Worm (Caenorhabditis elegans) whole organism, late embryonic: ENCODE measurements around the gene nsy-7.

Source experiments
- ahr-1 ChIP-seq: sonication (generic microtip); optimal IDR thresholded peaks from 2 replicates; lab custom pipeline; 2016; ENCODE audit warnings: missing genetic modification characterization, missing compliant biosample characterization
- ama-1 ChIP-seq: fragments of 150-350 bp; optimal IDR thresholded peaks from 2 replicates; lab custom pipeline; 2014
- elt-2 ChIP-seq: sonication (generic microtip); optimal IDR thresholded peaks from 2 replicates; lab custom pipeline; 2016; ENCODE audit warnings: missing genetic modification reagents, missing genetic modification characterization, missing compliant biosample characterization
- fkh-10 ChIP-seq: fragments of 150-350 bp; optimal IDR thresholded peaks from 2 replicates; lab custom pipeline; 2014; ENCODE audit warnings: missing biosample characterization, missing genetic modification reagents, missing genetic modification characterization
- nhr-11 ChIP-seq: fragments of 150-350 bp; optimal IDR thresholded peaks from 2 replicates; lab custom pipeline; 2014; ENCODE audit warnings: missing biosample characterization, missing genetic modification characterization
- pax-1 ChIP-seq: fragments of 150-350 bp; optimal IDR thresholded peaks from 2 replicates; lab custom pipeline; 2014; ENCODE audit warnings: missing biosample characterization, missing genetic modification characterization
- syd-9 ChIP-seq: sonication (generic microtip); optimal IDR thresholded peaks from 2 replicates; lab custom pipeline; 2016; ENCODE audit warnings: mild to moderate bottlenecking, missing genetic modification characterization, moderate library complexity, missing compliant biosample characterization
- tbx-7 ChIP-seq: sonication (generic microtip); optimal IDR thresholded peaks from 2 replicates; lab custom pipeline; 2016; ENCODE audit warnings: missing genotype, missing genetic modification characterization, missing compliant biosample characterization

ce11 chrIV:8112646-8113045 is 26.2 kb upstream of the nsy-7 start:
- no peak for TF ChIP-seq nhr-11 (tag; lab: Kevin White, UChicago)
- TF ChIP-seq ahr-1 (tag; lab: Kevin White, UChicago) = no peak
- TF ChIP-seq fkh-10 (GFP tag; lab: Kevin White, UChicago) = no peak
- TF ChIP-seq tbx-7 (tag; lab: Kevin White, UChicago) = no peak
- TF ChIP-seq ama-1 (lab: Kevin White, UChicago) = no peak
- no peak for TF ChIP-seq syd-9 (tag; lab: Kevin White, UChicago)
- no peak for TF ChIP-seq pax-1 (tag; lab: Kevin White, UChicago)
- TF ChIP-seq elt-2 (tag; lab: Kevin White, UChicago) = no peak
